Worm (Caenorhabditis elegans): Measurements from ENCODE around the gene pck-1.

ce11 chrIII:86316-86715, 20.3 kb upstream of the pck-1 start, which contains the start of gene attf-3:
- TF ChIP-seq W03F9.2 (tag; optimal IDR thresholded peaks at IDR 0.05) (peak; percentile 83), dao-5 (tag; optimal IDR thresholded peaks at IDR 0.05) (no peak)

Data from whole organism, L4/young adult.